Worm (Caenorhabditis elegans) whole organism, L4 larva: Measurements from ENCODE around the gene kqt-1.

Experiments used
- hlh-30 ChIP-seq: sonication (generic microtip); optimal IDR thresholded peaks from 2 replicates; lab custom pipeline; 2017; ENCODE audit warnings: antibody characterized with exemption, mild to moderate bottlenecking, missing genetic modification characterization, missing compliant biosample characterization; ENCODE audit not compliant: insufficient read depth
- mdl-1 ChIP-seq, 2 experiments: fragments of 150-350 bp in 1 of 2; sonication (generic microtip) in 1 of 2; optimal IDR thresholded peaks; 2 replicates each; lab custom pipeline; 2014 to 2017; ENCODE audit warnings: missing biosample characterization in 2 of 2, missing genetic modification characterization in 2 of 2
- saeg-2 ChIP-seq: fragments of 200-800 bp; sonication (Bioruptor generic); IDR thresholded peaks from 2 replicates; pipeline ENCODE4 v1.3.6; 2022; ENCODE audit warnings: missing genetic modification reagents, missing genetic modification characterization, missing compliant biosample characterization
- unc-62 ChIP-seq, 3 experiments: fragments of 150-350 bp in 1 of 3; sonication (generic microtip); optimal IDR thresholded peaks in 2 of 3; peaks in 1 of 3; 1 replicate in 1 of 3; 2 replicates in 2 of 3; lab custom pipeline; 2014 to 2017; ENCODE audit warnings: missing biosample characterization in 3 of 3, missing genetic modification characterization in 3 of 3, missing genetic modification reagents in 3 of 3, missing genotype in 1 of 3

DNA sequence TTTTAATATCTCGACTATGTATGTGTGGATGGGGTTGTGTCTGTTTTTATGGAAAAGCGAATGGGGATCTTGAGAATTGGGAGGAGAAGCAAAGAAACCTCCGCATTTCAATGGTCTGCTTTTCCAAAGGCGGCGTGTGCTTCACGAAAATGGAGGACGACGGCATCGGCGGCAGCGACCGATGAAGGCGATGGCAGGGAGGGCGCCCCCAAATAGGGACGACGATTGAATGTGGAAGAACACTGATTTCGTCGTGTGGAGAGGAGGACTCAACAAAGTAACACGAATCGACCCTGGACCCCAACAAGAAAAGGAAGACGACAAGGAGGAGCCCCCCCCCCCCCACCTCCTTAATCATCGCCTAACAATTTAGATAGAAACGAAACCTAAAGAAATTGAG, 45.8 kb upstream of the kqt-1 start:
- no peak for TF ChIP-seq saeg-2 (GFP tag; lab: Robert Waterston, UW)
- no peak for TF ChIP-seq hlh-30 (tag; lab: Kevin White, UChicago)
- no peak for TF ChIP-seq unc-62 (GFP tag; optimal IDR thresholded peaks at IDR 0.05 in 1 of 2; lab: Kevin White, UChicago)
- TF ChIP-seq unc-62 (tag; optimal IDR thresholded peaks at IDR 0.05; lab: Kevin White, UChicago), result no peak
- TF ChIP-seq mdl-1 (tag; optimal IDR thresholded peaks at IDR 0.05; lab: Kevin White, UChicago), result no peak
